Fruit fly (Drosophila melanogaster) whole organism, embryonic: ENCODE data around the gene Osi14.

Experiments
- CG6689 ChIP-seq: fragments of 200-800 bp; sonication (Bioruptor generic); IDR thresholded peaks from 2 replicates; pipeline ENCODE4 v1.3.6; 2022; ENCODE audit warnings: missing biosample characterization, missing genetic modification characterization
- CG8765 ChIP-seq: fragments of 200-800 bp; sonication (Bioruptor generic); IDR thresholded peaks from 2 replicates; pipeline ENCODE4 v1.3.6; 2022; ENCODE audit warnings: missing biosample characterization, missing genetic modification characterization
- Taf1 ChIP-seq: fragments of 200-800 bp; sonication (Bioruptor generic); IDR thresholded peaks from 2 replicates; pipeline ENCODE4 v1.3.6; 2022; ENCODE audit warnings: missing biosample characterization, missing genetic modification characterization
- dmrt11E ChIP-seq: fragments of 200-800 bp; sonication (Bioruptor generic); optimal IDR thresholded peaks from 3 replicates; lab custom pipeline; 2018; ENCODE audit warnings: missing biosample characterization, mild to moderate bottlenecking, missing genetic modification characterization, moderate library complexity

DNA sequence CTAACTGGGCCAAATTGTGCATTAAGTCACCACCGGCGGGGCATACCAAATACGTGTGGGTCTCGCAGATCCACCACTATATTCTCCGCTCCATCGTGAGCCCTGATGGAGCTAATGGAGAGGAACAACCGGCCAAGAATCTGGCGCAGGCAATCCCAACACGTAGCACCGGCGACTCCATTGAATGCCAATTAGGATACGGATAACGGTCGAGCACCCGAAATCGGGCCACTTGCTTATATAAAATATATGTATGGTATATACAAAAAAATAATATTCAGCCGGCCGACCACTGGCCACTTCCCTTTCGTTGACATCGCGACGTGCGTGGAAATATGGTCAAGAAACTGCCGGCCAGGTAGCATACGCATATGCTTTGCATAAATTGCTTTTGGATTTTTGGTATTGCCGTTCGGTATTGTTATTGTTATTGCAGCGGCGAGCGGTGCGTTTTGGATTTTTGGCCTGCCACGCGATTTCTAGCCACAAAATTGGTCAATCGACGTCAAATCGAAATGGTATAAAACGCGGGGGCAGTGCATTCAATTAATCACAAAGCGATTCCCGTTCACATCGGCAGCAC lies 2.4 kb downstream of the Osi14 start, which contains the start of gene Osi15:
- TF ChIP-seq dmrt11E (no peak), CG8765 (no peak), CG6689 (GFP tag; lab: Robert Waterston, UW) (no peak), Taf1 (no peak)
